Fruit fly (Drosophila melanogaster) whole organism, pupa: Measurements from ENCODE around the gene CG34282.

Experiments used
- CG12605 ChIP-seq: fragments of 200-800 bp; sonication (Bioruptor generic); IDR thresholded peaks from 2 replicates; pipeline ENCODE4 v1.3.6; 2022; ENCODE audit warnings: missing biosample characterization, missing genetic modification characterization
- CG13204 ChIP-seq: fragments of 200-800 bp; sonication (Bioruptor generic); optimal IDR thresholded peaks from 2 replicates; lab custom pipeline; 2018; ENCODE audit warnings: missing biosample characterization, mild to moderate bottlenecking, missing genetic modification characterization, moderate library complexity
- CG32121 ChIP-seq: fragments of 200-800 bp; sonication (Bioruptor generic); IDR thresholded peaks from 2 replicates; pipeline ENCODE4 v1.3.6; 2022; ENCODE audit warnings: missing biosample characterization, missing genetic modification characterization
- EcR ChIP-seq: fragments of 200-800 bp; sonication (Bioruptor generic); optimal IDR thresholded peaks from 3 replicates; lab custom pipeline; 2019; ENCODE audit warnings: missing biosample characterization, missing genetic modification characterization, mild to moderate bottlenecking, moderate library complexity, missing genetic modification reagents
- Ets98B ChIP-seq: fragments of 200-800 bp; sonication (Bioruptor generic); IDR thresholded peaks from 2 replicates; pipeline ENCODE4 v1.3.6; 2022; ENCODE audit warnings: missing biosample characterization, missing genetic modification characterization
- Snoo ChIP-seq: fragments of 200-800 bp; sonication (Bioruptor generic); optimal IDR thresholded peaks from 3 replicates; lab custom pipeline; 2017; ENCODE audit warnings: missing biosample characterization, mild to moderate bottlenecking, missing genetic modification characterization, inconsistent platforms
- fd96Ca ChIP-seq: fragments of 200-800 bp; sonication (Bioruptor generic); IDR thresholded peaks from 3 replicates; pipeline ENCODE4 v1.3.6; 2022; ENCODE audit warnings: missing biosample characterization, missing genetic modification characterization
- gl ChIP-seq: fragments of 200-800 bp; sonication (Bioruptor generic); optimal IDR thresholded peaks from 2 replicates; lab custom pipeline; 2018; ENCODE audit warnings: missing biosample characterization, mild to moderate bottlenecking, missing genetic modification characterization
- rn ChIP-seq: fragments of 200-800 bp; sonication (Bioruptor generic); IDR thresholded peaks from 2 replicates; pipeline ENCODE4 v1.3.6; 2022; ENCODE audit warnings: missing biosample characterization, missing genetic modification characterization

- TF ChIP-seq CG32121 (GFP tag; lab: Robert Waterston, UW) (no peak), gl (no peak), CG13204 (GFP tag; lab: Kevin White, UChicago) (no peak), CG12605 (GFP tag; lab: Robert Waterston, UW) (no peak), Ets98B (no peak), rn (GFP tag; lab: Robert Waterston, UW) (no peak), fd96Ca (GFP tag; lab: Robert Waterston, UW) (no peak), EcR (GFP tag; lab: Kevin White, UChicago) (no peak), Snoo (tag; lab: Kevin White, UChicago) (no peak)
Observed at dm6 chr3R:18726334-18726733, 31.3 kb downstream of the CG34282 start, which contains the start of gene CG7714.
